Fruit fly (Drosophila melanogaster): Measurements from ENCODE around the gene SkpD.

DNA sequence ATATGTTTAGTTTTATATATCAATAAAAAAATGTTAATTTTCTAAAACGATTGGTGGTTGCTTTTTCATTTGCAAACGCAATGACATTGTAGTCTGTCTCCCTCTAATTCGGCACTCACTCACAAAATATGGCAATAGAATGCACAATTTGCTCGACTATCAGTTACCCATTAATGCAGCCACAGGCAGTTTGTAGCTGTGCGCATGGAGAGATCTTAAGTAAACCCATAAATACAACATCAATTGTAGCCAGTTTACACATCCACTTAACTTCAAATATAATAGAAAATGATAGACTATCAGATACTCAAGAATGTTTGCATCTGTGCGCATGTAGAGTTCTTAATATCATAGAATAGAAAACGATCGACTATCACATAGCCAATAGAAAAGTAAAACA lies 46.8 kb downstream of the SkpD start:
- TF ChIP-seq h (optimal IDR thresholded peaks at IDR 0.05) (no peak), Myc (optimal IDR thresholded peaks at IDR 0.05) (no peak), insv (optimal IDR thresholded peaks at IDR 0.05) (no peak)
